Fruit fly (Drosophila melanogaster): Measurements from ENCODE around the gene Rnp4F.

dm6 chrX:5357035-5357434 lies 34.5 kb upstream of the Rnp4F start:
- no peak for TF ChIP-seq usp (GFP tag; optimal IDR thresholded peaks at IDR 0.05)
- no peak for TF ChIP-seq pan (optimal IDR thresholded peaks at IDR 0.05)
- TF ChIP-seq CG8478 (optimal IDR thresholded peaks at IDR 0.05), result no peak
- no peak for TF ChIP-seq psq (optimal IDR thresholded peaks at IDR 0.05)
- no peak for TF ChIP-seq Dll (optimal IDR thresholded peaks at IDR 0.05)
